Worm (Caenorhabditis elegans) whole organism, young adult: ENCODE measurements around the gene phg-1.

ENCODE experiments used
- K11D2.4 ChIP-seq: fragments of 200-800 bp; sonication (Bioruptor generic); IDR thresholded peaks from 2 replicates; pipeline ENCODE4 v1.3.6; 2022; ENCODE audit warnings: missing genetic modification reagents, missing genetic modification characterization, missing compliant biosample characterization
- attf-6 ChIP-seq: fragments of 200-800 bp; sonication (Bioruptor generic); IDR thresholded peaks from 2 replicates; pipeline ENCODE4 v1.3.6; 2022; ENCODE audit warnings: missing genetic modification reagents, missing genetic modification characterization, missing compliant biosample characterization
- nfya-2 ChIP-seq: fragments of 200-800 bp; sonication (Bioruptor generic); IDR thresholded peaks from 2 replicates; pipeline ENCODE4 v1.3.6; 2022; ENCODE audit warnings: missing genetic modification reagents, missing genetic modification characterization, missing compliant biosample characterization
- unc-62 ChIP-seq: fragments of 150-350 bp; optimal IDR thresholded peaks from 2 replicates; lab custom pipeline; 2014; ENCODE audit warnings: missing biosample characterization, missing genetic modification reagents, missing genetic modification characterization
- zim-3 ChIP-seq: sonication (generic microtip); optimal IDR thresholded peaks from 2 replicates; lab custom pipeline; 2017; ENCODE audit warnings: mild to moderate bottlenecking, missing genetic modification characterization, moderate library complexity, missing compliant biosample characterization
- ztf-26 ChIP-seq: sonication (generic microtip); optimal IDR thresholded peaks from 2 replicates; lab custom pipeline; 2017; ENCODE audit warnings: missing genetic modification characterization, missing compliant biosample characterization

DNA sequence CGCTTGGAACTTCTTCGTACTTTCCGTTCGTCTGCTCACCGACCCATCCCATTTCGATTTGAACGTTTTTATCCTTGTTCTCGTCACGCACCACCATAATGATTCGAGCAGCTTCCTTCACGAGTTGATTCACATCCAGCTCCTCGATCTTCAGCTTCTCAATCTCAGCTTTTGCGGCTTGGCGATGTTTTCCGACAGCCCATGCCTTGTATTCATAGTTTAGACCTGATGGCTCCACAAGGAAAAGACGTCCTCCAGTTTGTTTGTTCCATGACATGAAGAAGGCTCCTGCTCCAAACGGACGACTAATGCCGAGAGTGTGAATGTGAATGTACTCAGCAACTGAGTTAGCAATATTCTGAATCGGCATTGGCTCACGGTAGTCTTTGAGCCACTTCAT is 38.4 kb upstream of the phg-1 start:
- TF ChIP-seq zim-3 = no peak
- TF ChIP-seq K11D2.4 (GFP tag; lab: Robert Waterston, UW) = no peak
- TF ChIP-seq unc-62 = no peak
- no peak for TF ChIP-seq attf-6
- TF ChIP-seq nfya-2 (GFP tag; lab: Robert Waterston, UW) = no peak
- no peak for TF ChIP-seq ztf-26 (tag; lab: Kevin White, UChicago)
